Fruit fly (Drosophila melanogaster) whole organism, embryonic: ENCODE data around the gene Prosalpha6.
A peak's percentile ranks its signal among the peaks of the same experiment; 100 is the strongest.

Experiments used
- Atf6 ChIP-seq: fragments of 200-800 bp; sonication (Bioruptor generic); IDR thresholded peaks from 2 replicates; pipeline ENCODE4 v1.3.6; 2022; ENCODE audit warnings: missing biosample characterization, missing genetic modification characterization
- CG10274 ChIP-seq: fragments of 200-800 bp; sonication (Bioruptor generic); optimal IDR thresholded peaks from 3 replicates; lab custom pipeline; 2017; ENCODE audit warnings: missing biosample characterization, mild to moderate bottlenecking, missing genetic modification characterization
- CG14965 ChIP-seq: fragments of 200-800 bp; sonication (Bioruptor generic); optimal IDR thresholded peaks from 2 replicates; lab custom pipeline; 2016; ENCODE audit warnings: missing biosample characterization, missing genetic modification characterization, borderline replicate concordance
- CG15073 ChIP-seq: fragments of 200-800 bp; sonication (Bioruptor generic); optimal IDR thresholded peaks from 2 replicates; lab custom pipeline; 2016; ENCODE audit warnings: missing biosample characterization, missing genetic modification characterization
- CG15479 ChIP-seq: fragments of 200-800 bp; sonication (Bioruptor generic); optimal IDR thresholded peaks from 3 replicates; lab custom pipeline; 2019; ENCODE audit warnings: missing biosample characterization, mild to moderate bottlenecking, missing genetic modification characterization, moderate library complexity
- CG15696 ChIP-seq: fragments of 200-800 bp; sonication (Bioruptor generic); optimal IDR thresholded peaks from 2 replicates; lab custom pipeline; 2019; ENCODE audit warnings: missing biosample characterization, mild to moderate bottlenecking, missing genetic modification characterization, moderate library complexity
- CG17568 ChIP-seq: fragments of 200-800 bp; sonication (Bioruptor generic); optimal IDR thresholded peaks from 2 replicates; lab custom pipeline; 2018; ENCODE audit warnings: missing biosample characterization, mild to moderate bottlenecking, missing genetic modification characterization, moderate library complexity
- CG17829 ChIP-seq: fragments of 200-800 bp; optimal IDR thresholded peaks from 2 replicates; lab custom pipeline; 2019; ENCODE audit warnings: missing biosample characterization, mild to moderate bottlenecking, missing genetic modification characterization, moderate library complexity
- CG32767 ChIP-seq: fragments of 200-800 bp; sonication (Bioruptor generic); IDR thresholded peaks from 2 replicates; pipeline ENCODE4 v1.3.6; 2022; ENCODE audit warnings: missing biosample characterization, missing genetic modification characterization
- CG32772 ChIP-seq: fragments of 200-800 bp; sonication (Bioruptor generic); IDR thresholded peaks from 2 replicates; pipeline ENCODE4 v1.3.6; 2022; ENCODE audit warnings: missing biosample characterization, missing genetic modification characterization
- CG4282 ChIP-seq: fragments of 200-800 bp; sonication (Bioruptor generic); optimal IDR thresholded peaks from 2 replicates; lab custom pipeline; 2016; ENCODE audit warnings: missing biosample characterization, missing genetic modification characterization
- CG4617 ChIP-seq: fragments of 200-800 bp; sonication (Bioruptor generic); optimal IDR thresholded peaks from 3 replicates; lab custom pipeline; 2016; ENCODE audit warnings: missing biosample characterization, missing genetic modification characterization, borderline replicate concordance
- CG6175 ChIP-seq: fragments of 200-800 bp; sonication (Bioruptor generic); IDR thresholded peaks from 3 replicates; pipeline ENCODE4 v1.3.6; 2022; ENCODE audit warnings: missing biosample characterization, missing genetic modification characterization
- CG7839 ChIP-seq: fragments of 200-800 bp; sonication (Bioruptor generic); optimal IDR thresholded peaks from 3 replicates; lab custom pipeline; 2018; ENCODE audit warnings: missing biosample characterization, mild to moderate bottlenecking, missing genetic modification characterization, moderate library complexity
- CG8359 ChIP-seq: fragments of 200-800 bp; sonication (Bioruptor generic); optimal IDR thresholded peaks from 2 replicates; lab custom pipeline; 2017; ENCODE audit warnings: missing biosample characterization, mild to moderate bottlenecking, missing genetic modification characterization, borderline replicate concordance
- CG8765 ChIP-seq: fragments of 200-800 bp; sonication (Bioruptor generic); IDR thresholded peaks from 2 replicates; pipeline ENCODE4 v1.3.6; 2022; ENCODE audit warnings: missing biosample characterization, missing genetic modification characterization
- CG9215 ChIP-seq: fragments of 200-800 bp; sonication (Bioruptor generic); IDR thresholded peaks from 2 replicates; pipeline ENCODE4 v1.3.6; 2022; ENCODE audit warnings: missing biosample characterization, missing genetic modification characterization
- CTCF ChIP-seq: fragments of 200-800 bp; sonication (Bioruptor generic); optimal IDR thresholded peaks from 2 replicates; lab custom pipeline; 2017; ENCODE audit warnings: missing biosample characterization, mild to moderate bottlenecking, missing genetic modification characterization, moderate library complexity
- CkIIα-i1 ChIP-seq: fragments of 200-800 bp; sonication (Bioruptor generic); IDR thresholded peaks from 2 replicates; pipeline ENCODE4 v1.3.6; 2022; ENCODE audit warnings: missing biosample characterization, missing genetic modification characterization
- D ChIP-seq, 2 experiments: fragments of 200-800 bp in 1 of 2; fragments of >200 bp in 1 of 2; sonication (Bioruptor generic) in 1 of 2; optimal IDR thresholded peaks; 2 replicates in 1 of 2; 3 replicates in 1 of 2; lab custom pipeline; 2017; ENCODE audit warnings: mild to moderate bottlenecking in 1 of 2, missing biosample characterization in 1 of 2, missing genetic modification characterization in 1 of 2, missing genetic modification reagents in 1 of 2
- Dref ChIP-seq: fragments of 200-800 bp; sonication (Bioruptor generic); IDR thresholded peaks from 2 replicates; pipeline ENCODE4 v1.3.6; 2022; ENCODE audit warnings: missing biosample characterization, missing genetic modification characterization
- Drgx ChIP-seq: fragments of 200-800 bp; sonication (Bioruptor generic); IDR thresholded peaks from 2 replicates; pipeline ENCODE4 v1.3.6; 2022; ENCODE audit warnings: missing biosample characterization, missing genetic modification characterization
- ERR ChIP-seq: fragments of 200-800 bp; sonication (Bioruptor generic); optimal IDR thresholded peaks from 2 replicates; lab custom pipeline; 2016; ENCODE audit warnings: missing biosample characterization, missing genetic modification characterization
- HLH4C ChIP-seq: fragments of 200-800 bp; sonication (Bioruptor generic); IDR thresholded peaks from 3 replicates; pipeline ENCODE4 v1.3.6; 2022; ENCODE audit warnings: missing biosample characterization, missing genetic modification characterization; ENCODE audit not compliant: partially characterized antibody
- Hand ChIP-seq: fragments of 200-800 bp; sonication (Bioruptor generic); optimal IDR thresholded peaks from 2 replicates; lab custom pipeline; 2017; ENCODE audit warnings: mild to moderate bottlenecking, missing biosample characterization, missing genetic modification reagents, missing genetic modification characterization
- Jarid2 ChIP-seq: fragments of 200-800 bp; sonication (Bioruptor generic); optimal IDR thresholded peaks from 3 replicates; lab custom pipeline; 2017; ENCODE audit warnings: mild to moderate bottlenecking, missing biosample characterization, missing genetic modification reagents, missing genetic modification characterization
- Nf-YC ChIP-seq: fragments of 200-800 bp; optimal IDR thresholded peaks from 3 replicates; lab custom pipeline; 2019; ENCODE audit warnings: missing biosample characterization, mild to moderate bottlenecking, missing genetic modification characterization, moderate library complexity
- Opbp ChIP-seq: fragments of 200-800 bp; sonication (Bioruptor generic); IDR thresholded peaks from 3 replicates; pipeline ENCODE4 v1.3.6; 2022; ENCODE audit warnings: missing biosample characterization, missing genetic modification characterization; ENCODE audit not compliant: partially characterized antibody
- Scr ChIP-seq: fragments of 200-800 bp; sonication (Bioruptor generic); IDR thresholded peaks from 2 replicates; pipeline ENCODE4 v1.3.6; 2022; ENCODE audit warnings: missing biosample characterization, missing genetic modification characterization; ENCODE audit not compliant: partially characterized antibody
- Taf1 ChIP-seq: fragments of 200-800 bp; sonication (Bioruptor generic); IDR thresholded peaks from 2 replicates; pipeline ENCODE4 v1.3.6; 2022; ENCODE audit warnings: missing biosample characterization, missing genetic modification characterization
- Vsx1 ChIP-seq: fragments of 200-800 bp; sonication (Bioruptor generic); optimal IDR thresholded peaks from 2 replicates; lab custom pipeline; 2017; ENCODE audit warnings: missing biosample characterization, mild to moderate bottlenecking, missing genetic modification characterization, missing genetic modification reagents
- bbx ChIP-seq: fragments of 200-800 bp; sonication (Bioruptor generic); IDR thresholded peaks from 2 replicates; pipeline ENCODE4 v1.3.6; 2022; ENCODE audit warnings: missing biosample characterization, missing genetic modification characterization; ENCODE audit not compliant: partially characterized antibody
- bigmax ChIP-seq: fragments of 200-800 bp; sonication (Bioruptor generic); optimal IDR thresholded peaks from 2 replicates; lab custom pipeline; 2018; ENCODE audit warnings: missing biosample characterization, mild to moderate bottlenecking, missing genetic modification characterization
- bowl ChIP-seq: fragments of 200-800 bp; sonication (Bioruptor generic); IDR thresholded peaks from 2 replicates; pipeline ENCODE4 v1.3.6; 2022; ENCODE audit warnings: missing biosample characterization, missing genetic modification characterization
- cas ChIP-seq: fragments of 200-800 bp; sonication (Bioruptor generic); IDR thresholded peaks from 2 replicates; pipeline ENCODE4 v1.3.6; 2022; ENCODE audit warnings: missing biosample characterization, missing genetic modification characterization
- chm ChIP-seq: fragments of 200-800 bp; sonication (Bioruptor generic); IDR thresholded peaks from 2 replicates; pipeline ENCODE4 v1.3.6; 2022; ENCODE audit warnings: missing biosample characterization, missing genetic modification characterization
- ci ChIP-seq: fragments of 200-800 bp; sonication (Bioruptor generic); IDR thresholded peaks from 3 replicates; pipeline ENCODE4 v1.3.6; 2022; ENCODE audit warnings: missing biosample characterization, missing genetic modification characterization
- croc ChIP-seq: fragments of 200-800 bp; sonication (Bioruptor generic); conservative IDR thresholded peaks from 3 replicates; pipeline ENCODE4 v1.3.6; 2022; ENCODE audit warnings: missing biosample characterization, missing genetic modification characterization
- eve ChIP-seq, 2 experiments: fragments of >200 bp; optimal IDR thresholded peaks; 2 replicates each; lab custom pipeline; 2017; ENCODE audit warnings: missing biosample characterization in 2 of 2, missing genetic modification characterization in 2 of 2
- h ChIP-seq: fragments of >200 bp; optimal IDR thresholded peaks from 2 replicates; lab custom pipeline; 2017
- lbe ChIP-seq: fragments of 200-800 bp; sonication (Bioruptor generic); optimal IDR thresholded peaks from 2 replicates; lab custom pipeline; 2016; ENCODE audit warnings: missing biosample characterization, mild to moderate bottlenecking, missing genetic modification characterization
- lmd ChIP-seq: fragments of 200-800 bp; sonication (Bioruptor generic); IDR thresholded peaks from 2 replicates; pipeline ENCODE4 v1.3.6; 2022; ENCODE audit warnings: missing biosample characterization, missing genetic modification characterization
- nom ChIP-seq: fragments of 200-800 bp; sonication (Bioruptor generic); optimal IDR thresholded peaks from 2 replicates; lab custom pipeline; 2017; ENCODE audit warnings: missing biosample characterization, missing genetic modification characterization, mild to moderate bottlenecking, moderate library complexity, missing genetic modification reagents
- pfk ChIP-seq: fragments of 200-800 bp; sonication (Bioruptor generic); optimal IDR thresholded peaks from 2 replicates; lab custom pipeline; 2018; ENCODE audit warnings: missing biosample characterization, mild to moderate bottlenecking, missing genetic modification characterization, moderate library complexity
- run ChIP-seq: fragments of 200-800 bp; sonication (Bioruptor generic); optimal IDR thresholded peaks from 3 replicates; lab custom pipeline; 2018; ENCODE audit warnings: missing biosample characterization, mild to moderate bottlenecking, missing genetic modification characterization
- scrt ChIP-seq: fragments of 200-800 bp; sonication (Bioruptor generic); optimal IDR thresholded peaks from 2 replicates; lab custom pipeline; 2018; ENCODE audit warnings: missing biosample characterization, mild to moderate bottlenecking, missing genetic modification characterization, moderate library complexity
- slbo ChIP-seq: fragments of 200-800 bp; sonication (Bioruptor generic); IDR thresholded peaks from 2 replicates; pipeline ENCODE4 v1.3.6; 2022; ENCODE audit warnings: missing biosample characterization, missing genetic modification characterization
- tgo ChIP-seq: fragments of 200-800 bp; sonication (Bioruptor generic); IDR thresholded peaks from 3 replicates; pipeline ENCODE4 v1.3.6; 2022; ENCODE audit warnings: missing biosample characterization, missing genetic modification characterization
- trem ChIP-seq: fragments of 200-800 bp; optimal IDR thresholded peaks from 3 replicates; lab custom pipeline; 2019; ENCODE audit warnings: missing biosample characterization, mild to moderate bottlenecking, missing genetic modification characterization, moderate library complexity
- vfl ChIP-seq: fragments of 200-800 bp; sonication (Bioruptor generic); optimal IDR thresholded peaks from 2 replicates; lab custom pipeline; 2016; ENCODE audit warnings: missing biosample characterization, missing genetic modification characterization
- wek ChIP-seq: fragments of 200-800 bp; sonication (Bioruptor generic); optimal IDR thresholded peaks from 3 replicates; lab custom pipeline; 2018; ENCODE audit warnings: missing biosample characterization, mild to moderate bottlenecking, missing genetic modification characterization, moderate library complexity
- z ChIP-seq: fragments of 200-800 bp; sonication (Bioruptor generic); IDR thresholded peaks from 3 replicates; pipeline ENCODE4 v1.3.6; 2022; ENCODE audit warnings: missing biosample characterization, missing genetic modification characterization

Prosalpha6 gene

dm6 chr2L:10265129-10265528 lies 44.0 kb downstream of the Prosalpha6 start, which contains the start of gene Mob3 (continued):
- TF ChIP-seq ci (GFP tag; lab: Robert Waterston, UW): no peak
- no peak for TF ChIP-seq D (optimal IDR thresholded peaks at IDR 0.05; lab: Kevin White, UChicago)
- TF ChIP-seq D (GFP tag; optimal IDR thresholded peaks at IDR 0.05; lab: Kevin White, UChicago): no peak
- TF ChIP-seq CG17568 (GFP tag; lab: Kevin White, UChicago): peak; percentile 33
- peak; percentile 51 for TF ChIP-seq lbe (GFP tag; lab: Kevin White, UChicago)
- no peak for TF ChIP-seq Nf-YC
- no peak for TF ChIP-seq CG7839 (tag; lab: Kevin White, UChicago)
- TF ChIP-seq CG4282 (GFP tag; lab: Kevin White, UChicago): no peak
- peak in 1 of 2 experiments; percentile 56 for TF ChIP-seq eve (GFP tag; optimal IDR thresholded peaks at IDR 0.05; lab: Kevin White, UChicago)
- TF ChIP-seq CG15696: no peak
- no peak for TF ChIP-seq nom (GFP tag; lab: Kevin White, UChicago)
- TF ChIP-seq scrt (GFP tag; lab: Kevin White, UChicago): no peak
- TF ChIP-seq Drgx: no peak
- no peak for TF ChIP-seq Hand
- TF ChIP-seq trem (tag; lab: Kevin White, UChicago): peak; percentile 23
- TF ChIP-seq CG8359 (GFP tag; lab: Kevin White, UChicago): no peak
- no peak for TF ChIP-seq HLH4C (GFP tag; lab: Robert Waterston, UW)
- peak; percentile 95 for TF ChIP-seq pfk
- TF ChIP-seq bowl (GFP tag; lab: Robert Waterston, UW): no peak
- TF ChIP-seq Scr: peak; percentile 58
- no peak for TF ChIP-seq CG32772 (GFP tag; lab: Robert Waterston, UW)
- TF ChIP-seq wek (GFP tag; lab: Kevin White, UChicago): no peak
- TF ChIP-seq Vsx1 (GFP tag; lab: Kevin White, UChicago): no peak
- TF ChIP-seq Atf6: no peak
- TF ChIP-seq CG32767 (GFP tag; lab: Robert Waterston, UW): no peak
- TF ChIP-seq vfl (GFP tag; lab: Kevin White, UChicago): no peak
- TF ChIP-seq slbo (GFP tag; lab: Robert Waterston, UW): no peak
- TF ChIP-seq Taf1 (GFP tag; lab: Robert Waterston, UW): no peak
- no peak for TF ChIP-seq run (tag; lab: Kevin White, UChicago)
- no peak for TF ChIP-seq CG6175 (GFP tag; lab: Robert Waterston, UW)
- no peak for TF ChIP-seq Jarid2 (GFP tag; lab: Kevin White, UChicago)
- TF ChIP-seq Opbp: peak; percentile 55; the same call in 1 of the 3 replicates
- no peak for TF ChIP-seq CG8765 (GFP tag; lab: Robert Waterston, UW)
- TF ChIP-seq CG15479: no peak
- no peak for TF ChIP-seq croc
- TF ChIP-seq CG15073 (GFP tag; lab: Kevin White, UChicago): no peak
- TF ChIP-seq h (lab: Kevin White, UChicago): no peak
- TF ChIP-seq tgo (GFP tag; lab: Robert Waterston, UW): no peak
- TF ChIP-seq CTCF: no peak
- no peak for TF ChIP-seq chm (GFP tag; lab: Robert Waterston, UW)
- TF ChIP-seq lmd (GFP tag; lab: Robert Waterston, UW): no peak
- no peak for TF ChIP-seq CG4617 (GFP tag; lab: Kevin White, UChicago)
- TF ChIP-seq Dref (GFP tag; lab: Robert Waterston, UW): peak; percentile 70
- no peak for TF ChIP-seq bigmax (GFP tag; lab: Kevin White, UChicago)
- no peak for TF ChIP-seq CG14965
- no peak for TF ChIP-seq CG10274 (GFP tag; lab: Kevin White, UChicago)
- no peak for TF ChIP-seq z
- TF ChIP-seq ERR: no peak
- no peak for TF ChIP-seq CG17829 (tag; lab: Kevin White, UChicago)
- TF ChIP-seq CkIIα-i1 (GFP tag; lab: Robert Waterston, UW): no peak
- TF ChIP-seq cas (GFP tag; lab: Robert Waterston, UW): no peak
- peak; percentile 34; the same call in 1 of the 2 replicates for TF ChIP-seq bbx (GFP tag; lab: Robert Waterston, UW)
- TF ChIP-seq CG9215 (GFP tag; lab: Robert Waterston, UW): no peak
